Fruit fly (Drosophila melanogaster): ENCODE measurements around the gene Spn28Db.

dm6 chr2L:7909854-7910253, 19.4 kb upstream of the Spn28Db start:
- TF ChIP-seq psq (optimal IDR thresholded peaks at IDR 0.05): no peak
- TF ChIP-seq EcR (GFP tag; optimal IDR thresholded peaks at IDR 0.05): no peak
- TF ChIP-seq usp (GFP tag; optimal IDR thresholded peaks at IDR 0.05): no peak
- TF ChIP-seq Dll (optimal IDR thresholded peaks at IDR 0.05): no peak
- no peak for TF ChIP-seq pan (optimal IDR thresholded peaks at IDR 0.05)
- no peak for TF ChIP-seq CG8478 (optimal IDR thresholded peaks at IDR 0.05)
